Worm (Caenorhabditis elegans) whole organism, L1 larva: ENCODE data around the gene srd-30.

Experiments used
- C34B4.2 ChIP-seq: sonication (generic microtip); optimal IDR thresholded peaks from 2 replicates; lab custom pipeline; 2017; ENCODE audit warnings: mild to moderate bottlenecking, missing genetic modification characterization, missing compliant biosample characterization
- Y116A8C.19 ChIP-seq: sonication (generic microtip); optimal IDR thresholded peaks from 2 replicates; lab custom pipeline; 2016; ENCODE audit warnings: missing compliant biosample characterization, missing genetic modification characterization, borderline replicate concordance
- alr-1 ChIP-seq: fragments of 200-800 bp; sonication (Bioruptor generic); optimal IDR thresholded peaks from 2 replicates; lab custom pipeline; 2018; ENCODE audit warnings: borderline replicate concordance, mild to moderate bottlenecking, missing genetic modification characterization, missing compliant biosample characterization
- aly-2 ChIP-seq: fragments of 150-350 bp; optimal IDR thresholded peaks from 2 replicates; lab custom pipeline; 2014; ENCODE audit warnings: missing biosample characterization, missing genetic modification characterization
- ceh-82 ChIP-seq, 3 experiments: fragments of 150-350 bp in 1 of 3; sonication (generic microtip) in 2 of 3; optimal IDR thresholded peaks; 2 replicates each; lab custom pipeline; 2014 to 2017; ENCODE audit warnings: missing biosample characterization in 3 of 3, missing genetic modification characterization in 3 of 3
- ceh-88 ChIP-seq: fragments of 200-800 bp; sonication (Bioruptor generic); IDR thresholded peaks from 2 replicates; pipeline ENCODE4 v1.3.6; 2022; ENCODE audit warnings: missing genetic modification characterization, missing compliant biosample characterization
- ceh-90 ChIP-seq: sonication (generic microtip); optimal IDR thresholded peaks from 2 replicates; lab custom pipeline; 2016; ENCODE audit warnings: missing genetic modification characterization, missing compliant biosample characterization
- efl-3 ChIP-seq: fragments of 200-800 bp; sonication (Bioruptor generic); optimal IDR thresholded peaks from 2 replicates; lab custom pipeline; 2018; ENCODE audit warnings: mild to moderate bottlenecking, missing genetic modification characterization, missing compliant biosample characterization
- elt-2 ChIP-seq: sonication (generic microtip); optimal IDR thresholded peaks from 2 replicates; lab custom pipeline; 2016; ENCODE audit warnings: missing genetic modification characterization, mild to moderate bottlenecking, inconsistent platforms, missing compliant biosample characterization, missing genetic modification reagents
- fkh-4 ChIP-seq: sonication (generic microtip); optimal IDR thresholded peaks from 2 replicates; lab custom pipeline; 2016; ENCODE audit warnings: missing compliant biosample characterization, missing genetic modification characterization, borderline replicate concordance
- fos-1 ChIP-seq: fragments of 150-350 bp; optimal IDR thresholded peaks from 2 replicates; lab custom pipeline; 2014; ENCODE audit warnings: missing biosample characterization, missing genetic modification characterization
- hlh-4 ChIP-seq: sonication (generic microtip); optimal IDR thresholded peaks from 2 replicates; lab custom pipeline; 2016; ENCODE audit warnings: mild to moderate bottlenecking, missing genetic modification characterization, missing compliant biosample characterization
- hpl-2 ChIP-seq: fragments of 150-350 bp; optimal IDR thresholded peaks from 2 replicates; lab custom pipeline; 2014; ENCODE audit warnings: missing biosample characterization, missing genetic modification reagents, missing genetic modification characterization
- irx-1 ChIP-seq: sonication (generic microtip); optimal IDR thresholded peaks from 2 replicates; lab custom pipeline; 2016; ENCODE audit warnings: missing genetic modification characterization, missing compliant biosample characterization
- isw-1 ChIP-seq: fragments of 200-800 bp; sonication (Bioruptor generic); IDR thresholded peaks from 2 replicates; pipeline ENCODE4 v1.3.6; 2022; ENCODE audit warnings: missing genetic modification characterization, missing compliant biosample characterization
- jun-1 ChIP-seq: fragments of 150-350 bp; optimal IDR thresholded peaks from 2 replicates; lab custom pipeline; 2014; ENCODE audit warnings: missing biosample characterization, missing genetic modification reagents, missing genetic modification characterization
- lin-14 ChIP-seq: fragments of 200-800 bp; sonication (Bioruptor generic); optimal IDR thresholded peaks from 2 replicates; lab custom pipeline; 2018; ENCODE audit warnings: mild to moderate bottlenecking, missing genetic modification characterization, moderate library complexity, missing compliant biosample characterization
- lir-3 ChIP-seq: sonication (generic microtip); optimal IDR thresholded peaks from 2 replicates; lab custom pipeline; 2016; ENCODE audit warnings: mild to moderate bottlenecking, missing genetic modification characterization, moderate library complexity, missing compliant biosample characterization; ENCODE audit not compliant: poor library complexity
- lsy-2 ChIP-seq, 2 experiments: fragments of 150-350 bp; optimal IDR thresholded peaks; 2 replicates each; lab custom pipeline; 2014; ENCODE audit warnings: missing biosample characterization in 2 of 2, missing genetic modification characterization in 2 of 2
- mdl-1 ChIP-seq, 2 experiments: fragments of 150-350 bp; optimal IDR thresholded peaks; 2 replicates each; lab custom pipeline; 2014 to 2017; ENCODE audit warnings: missing biosample characterization in 2 of 2, missing genetic modification characterization in 2 of 2, inconsistent platforms in 1 of 2
- mef-2 ChIP-seq: fragments of 150-350 bp; optimal IDR thresholded peaks from 2 replicates; lab custom pipeline; 2014; ENCODE audit warnings: missing biosample characterization, missing genetic modification characterization
- mep-1 ChIP-seq: fragments of 150-350 bp; optimal IDR thresholded peaks from 2 replicates; lab custom pipeline; 2014; ENCODE audit warnings: missing biosample characterization, missing genetic modification characterization
- nhr-11 ChIP-seq: fragments of 150-350 bp; optimal IDR thresholded peaks from 2 replicates; lab custom pipeline; 2014; ENCODE audit warnings: missing biosample characterization, missing genetic modification characterization
- nhr-12 ChIP-seq: sonication (generic microtip); optimal IDR thresholded peaks from 2 replicates; lab custom pipeline; 2017; ENCODE audit warnings: missing biosample characterization, missing genetic modification characterization
- nhr-19 ChIP-seq: fragments of 200-800 bp; sonication (Bioruptor generic); conservative IDR thresholded peaks from 2 replicates; pipeline ENCODE4 v1.3.6; 2022; ENCODE audit warnings: missing genetic modification characterization, missing compliant biosample characterization
- nhr-20 ChIP-seq: sonication (generic microtip); optimal IDR thresholded peaks from 2 replicates; lab custom pipeline; 2016; ENCODE audit warnings: mild to moderate bottlenecking, missing genetic modification characterization, missing compliant biosample characterization
- nhr-76 ChIP-seq: sonication (generic microtip); optimal IDR thresholded peaks from 2 replicates; lab custom pipeline; 2017; ENCODE audit warnings: missing biosample characterization, missing genetic modification characterization
- nhr-77 ChIP-seq: fragments of 150-350 bp; optimal IDR thresholded peaks from 2 replicates; lab custom pipeline; 2014; ENCODE audit warnings: missing biosample characterization, missing genetic modification characterization
- nhr-84 ChIP-seq: sonication (generic microtip); optimal IDR thresholded peaks from 2 replicates; lab custom pipeline; 2017; ENCODE audit warnings: missing biosample characterization, missing genetic modification characterization
- nhr-85 ChIP-seq: sonication (generic microtip); peaks from one replicate; lab custom pipeline; 2016; ENCODE audit warnings: missing genetic modification characterization, inconsistent platforms, missing compliant biosample characterization
- nhr-90 ChIP-seq: sonication (generic microtip); optimal IDR thresholded peaks from 2 replicates; lab custom pipeline; 2016; ENCODE audit warnings: mild to moderate bottlenecking, missing genetic modification characterization, missing compliant biosample characterization; ENCODE audit not compliant: poor library complexity
- pag-3 ChIP-seq: sonication (generic microtip); optimal IDR thresholded peaks from 2 replicates; lab custom pipeline; 2017; ENCODE audit warnings: missing genetic modification characterization, mild to moderate bottlenecking, missing compliant biosample characterization, antibody characterized with exemption, borderline replicate concordance; ENCODE audit not compliant: insufficient read depth
- skn-1 ChIP-seq: fragments of 150-350 bp; optimal IDR thresholded peaks from 2 replicates; lab custom pipeline; 2014; ENCODE audit warnings: missing biosample characterization, missing genetic modification characterization
- sox-4 ChIP-seq: sonication (generic microtip); optimal IDR thresholded peaks from 2 replicates; lab custom pipeline; 2016; ENCODE audit warnings: missing genetic modification characterization, missing compliant biosample characterization
- sptf-1 ChIP-seq: fragments of 150-350 bp; optimal IDR thresholded peaks from 2 replicates; lab custom pipeline; 2014; ENCODE audit warnings: missing biosample characterization, missing genetic modification characterization
- unc-130 ChIP-seq: fragments of 150-350 bp; optimal IDR thresholded peaks from 2 replicates; lab custom pipeline; 2017; ENCODE audit warnings: missing biosample characterization, missing genetic modification characterization, inconsistent platforms
- unc-30 ChIP-seq: sonication (generic microtip); optimal IDR thresholded peaks from 2 replicates; lab custom pipeline; 2017; ENCODE audit warnings: missing biosample characterization, missing genetic modification characterization
- unc-62 ChIP-seq: fragments of 150-350 bp; optimal IDR thresholded peaks from 2 replicates; lab custom pipeline; 2014; ENCODE audit warnings: missing biosample characterization, missing genetic modification reagents, missing genetic modification characterization
- zip-4 ChIP-seq: fragments of 200-800 bp; sonication (Bioruptor generic); optimal IDR thresholded peaks from 2 replicates; lab custom pipeline; 2018; ENCODE audit warnings: mild to moderate bottlenecking, missing genetic modification characterization, moderate library complexity, missing compliant biosample characterization

srd-30 gene

ce11 chrV:7637801-7638200, 8.2 kb downstream of the srd-30 start, which contains the start of gene clec-45:
clec-45 (plus strand) TSS chrV:7638101.
- TF ChIP-seq alr-1 (tag; lab: Kevin White, UChicago) (no peak), nhr-20 (tag; lab: Kevin White, UChicago) (no peak), fkh-4 (tag; lab: Kevin White, UChicago) (no peak), skn-1 (tag; lab: Kevin White, UChicago) (no peak), nhr-77 (tag; lab: Kevin White, UChicago) (no peak), mdl-1 (tag; optimal IDR thresholded peaks at IDR 0.05; lab: Kevin White, UChicago) (no peak), sptf-1 (no peak), mef-2 (tag; lab: Kevin White, UChicago) (no peak), lin-14 (GFP tag; lab: Kevin White, UChicago) (no peak), isw-1 (GFP tag; lab: Robert Waterston, UW) (no peak), nhr-12 (no peak), C34B4.2 (tag; lab: Kevin White, UChicago) (no peak), aly-2 (tag; lab: Kevin White, UChicago) (no peak)

DNA sequence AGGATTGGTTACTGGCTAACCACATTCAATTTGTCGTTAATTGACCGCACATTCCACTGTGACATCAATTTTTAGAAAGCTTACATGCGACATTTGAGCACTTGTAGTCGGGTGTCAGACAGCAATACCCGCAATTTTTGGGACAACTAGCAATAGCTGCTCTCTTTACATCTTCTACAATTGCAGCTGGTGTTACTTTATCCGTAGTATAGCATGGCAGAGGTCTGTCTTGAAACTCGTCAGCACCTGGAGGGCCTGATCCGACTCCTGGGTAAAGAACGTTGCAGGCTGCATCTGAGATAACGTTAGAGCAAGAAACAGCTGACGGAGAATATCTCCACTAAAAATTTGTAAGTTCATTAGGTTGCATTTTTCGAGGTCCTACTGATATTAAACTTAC, 9.8 kb downstream of the srd-30 start:
- no peak for TF ChIP-seq elt-2 (tag; lab: Kevin White, UChicago)
- TF ChIP-seq irx-1 (tag; lab: Kevin White, UChicago), result no peak
- no peak for TF ChIP-seq nhr-76 (tag; lab: Kevin White, UChicago)
- TF ChIP-seq unc-62 (GFP tag; lab: Kevin White, UChicago), result no peak
- TF ChIP-seq skn-1 (tag; lab: Kevin White, UChicago), result no peak
- no peak for TF ChIP-seq mep-1 (tag; lab: Kevin White, UChicago)
- no peak for TF ChIP-seq nhr-77 (tag; lab: Kevin White, UChicago)
- no peak for TF ChIP-seq alr-1 (tag; lab: Kevin White, UChicago)
- TF ChIP-seq sox-4, result no peak
- TF ChIP-seq ceh-90, result no peak
- TF ChIP-seq pag-3 (tag; lab: Kevin White, UChicago), result no peak
- no peak for TF ChIP-seq nhr-19 (GFP tag; lab: Robert Waterston, UW)
- no peak for TF ChIP-seq aly-2 (tag; lab: Kevin White, UChicago)
- no peak for TF ChIP-seq fos-1 (tag; lab: Kevin White, UChicago)
- TF ChIP-seq Y116A8C.19, result no peak
- TF ChIP-seq ceh-88 (GFP tag; lab: Robert Waterston, UW), result no peak

DNA sequence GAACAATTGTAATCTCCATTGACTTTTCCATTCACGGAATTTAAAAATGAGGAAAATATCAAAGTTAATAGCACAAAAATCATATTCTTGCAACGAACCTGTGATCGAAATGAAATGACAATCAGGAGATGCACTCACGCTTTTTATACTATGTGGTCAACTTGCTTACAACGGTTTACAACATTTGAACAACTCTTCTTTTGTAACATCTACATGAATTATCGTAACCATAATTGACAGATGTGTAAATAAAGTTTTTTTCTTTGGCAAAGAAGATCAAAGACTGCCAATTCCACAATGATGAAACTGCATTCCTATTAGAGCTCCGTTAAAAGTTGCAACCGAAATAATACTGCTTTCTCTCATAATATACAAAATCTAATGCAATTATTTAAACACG, 10.2 kb downstream of the srd-30 start, which contains the start of gene F07C4.10:
Gene F07C4.10, minus strand, starts transcription at position 101 of the 400 bp plus-strand sequence.
- TF ChIP-seq nhr-12, result no peak
- no peak for TF ChIP-seq sox-4
- TF ChIP-seq nhr-76 (tag; lab: Kevin White, UChicago), result no peak
- TF ChIP-seq jun-1 (tag; lab: Kevin White, UChicago), result no peak
- TF ChIP-seq nhr-85, result no peak
- TF ChIP-seq unc-62 (GFP tag; lab: Kevin White, UChicago), result no peak
- TF ChIP-seq ceh-90, result no peak
- no peak for TF ChIP-seq aly-2 (tag; lab: Kevin White, UChicago)
- no peak for TF ChIP-seq nhr-11
- TF ChIP-seq zip-4 (GFP tag; lab: Kevin White, UChicago), result no peak
- no peak for TF ChIP-seq nhr-19 (GFP tag; lab: Robert Waterston, UW)
- no peak for TF ChIP-seq irx-1 (tag; lab: Kevin White, UChicago)
- TF ChIP-seq, all 84 proteins: peak for 0

- TF ChIP-seq zip-4 (GFP tag; lab: Kevin White, UChicago) (no peak), hpl-2 (GFP tag; lab: Kevin White, UChicago) (no peak), efl-3 (GFP tag; lab: Kevin White, UChicago) (no peak), skn-1 (tag; lab: Kevin White, UChicago) (no peak), lir-3 (tag; lab: Kevin White, UChicago) (no peak), nhr-12 (no peak), mef-2 (tag; lab: Kevin White, UChicago) (no peak), Y116A8C.19 (no peak), unc-130 (tag; lab: Kevin White, UChicago) (no peak), jun-1 (tag; lab: Kevin White, UChicago) (no peak), nhr-77 (tag; lab: Kevin White, UChicago) (no peak), lsy-2 (tag; optimal IDR thresholded peaks at IDR 0.05; lab: Kevin White, UChicago) (no peak), ceh-82 (tag; optimal IDR thresholded peaks at IDR 0.05; lab: Kevin White, UChicago) (no peak), nhr-90 (no peak), hlh-4 (no peak), unc-30 (tag; lab: Kevin White, UChicago) (no peak), pag-3 (tag; lab: Kevin White, UChicago) (no peak), nhr-84 (tag; lab: Kevin White, UChicago) (no peak)
- TF ChIP-seq, all 84 proteins: peak for 0
These were observed 12.1 kb downstream of the srd-30 start for ce11 chrV:7641718-7642117.
